Fruit fly (Drosophila melanogaster): Measurements from ENCODE around the gene hiw.
A peak's percentile ranks its signal among the peaks of the same experiment; 100 is the strongest.

The hiw gene

DNA sequence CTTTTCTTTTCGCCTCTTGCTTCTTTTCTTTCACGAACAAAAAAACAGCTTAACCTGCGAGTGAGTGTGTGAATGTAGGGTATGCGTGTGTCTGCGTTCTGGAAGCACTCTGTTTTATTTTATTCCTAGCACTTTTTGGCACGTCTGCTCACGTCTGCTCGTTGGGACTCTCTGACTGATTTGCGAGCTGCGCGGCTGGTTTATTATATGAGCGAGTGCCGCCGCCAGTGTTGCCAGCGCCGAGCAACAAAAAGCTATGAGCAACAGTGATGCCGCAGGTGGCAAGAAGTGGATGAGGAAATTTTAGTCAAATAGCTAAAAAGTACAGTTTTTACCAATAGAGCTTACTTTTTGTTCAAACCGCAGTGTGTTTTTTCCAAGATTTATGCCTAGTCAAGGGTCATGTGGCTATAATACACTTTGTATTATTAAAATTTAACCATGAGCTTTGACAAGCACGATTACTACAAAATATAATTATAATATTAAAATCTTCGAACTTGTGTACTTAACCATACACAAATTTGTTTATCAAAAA is 12.9 kb upstream of the hiw start, which contains the start of gene Lsd-2 (continued):
- TF ChIP-seq Hr78 (GFP tag; optimal IDR thresholded peaks at IDR 0.05) (no peak), bsh (GFP tag; optimal IDR thresholded peaks at IDR 0.05) (no peak), B-H2 (GFP tag; optimal IDR thresholded peaks at IDR 0.05) (peak; percentile 56), dan (GFP tag; IDR thresholded peaks at IDR 0.05) (no peak), gsb-n (tag; optimal IDR thresholded peaks at IDR 0.05) (no peak), CG15696 (tag; optimal IDR thresholded peaks at IDR 0.05) (peak; percentile 29), oc (tag; optimal IDR thresholded peaks at IDR 0.05) (peak; percentile 38), CG12391 (tag; optimal IDR thresholded peaks at IDR 0.05) (peak; percentile 16), mld (GFP tag; IDR thresholded peaks at IDR 0.05; ENCODE audit: partially characterized antibody) (no peak), CG10543 (GFP tag; optimal IDR thresholded peaks at IDR 0.05) (peak; percentile 58), aop (GFP tag; IDR thresholded peaks at IDR 0.05) (no peak), esg (GFP tag; conservative IDR thresholded peaks at IDR 0.05) (no peak), CG7963 (GFP tag; IDR thresholded peaks at IDR 0.05; ENCODE audit: partially characterized antibody) (no peak), pros (GFP tag; optimal IDR thresholded peaks at IDR 0.05) (no peak), Gsc (GFP tag; IDR thresholded peaks at IDR 0.05) (no peak), CG12299 (tag; optimal IDR thresholded peaks at IDR 0.05) (no peak), ssp (GFP tag; IDR thresholded peaks at IDR 0.05) (no peak), CG13624 (GFP tag; optimal IDR thresholded peaks at IDR 0.05) (peak; percentile 55), CG11093 (GFP tag; IDR thresholded peaks at IDR 0.05) (no peak), Asciz (GFP tag; optimal IDR thresholded peaks at IDR 0.05) (no peak), H2.0 (GFP tag; IDR thresholded peaks at IDR 0.05) (no peak), cwo (GFP tag; optimal IDR thresholded peaks at IDR 0.05) (peak; percentile 1), BEAF-32 (GFP tag; optimal IDR thresholded peaks at IDR 0.05) (no peak), trh (GFP tag; optimal IDR thresholded peaks at IDR 0.05) (no peak), tup (GFP tag; optimal IDR thresholded peaks at IDR 0.05) (no peak), CG14860 (GFP tag; IDR thresholded peaks at IDR 0.05; ENCODE audit: partially characterized antibody) (no peak), psq (GFP tag; optimal IDR thresholded peaks at IDR 0.05) (peak; percentile 51), CG7786 (GFP tag; optimal IDR thresholded peaks at IDR 0.05) (peak; percentile 5), row (GFP tag; IDR thresholded peaks at IDR 0.05) (peak; percentile 88), GATAe (GFP tag; conservative IDR thresholded peaks at IDR 0.05) (no peak), mam (GFP tag; optimal IDR thresholded peaks at IDR 0.05) (peak; percentile 27), scrt (GFP tag; optimal IDR thresholded peaks at IDR 0.05) (no peak), z (GFP tag; IDR thresholded peaks at IDR 0.05) (0 out of 3 replicates have a peak, but pooled peaks have one; percentile 18), Awh (GFP tag; IDR thresholded peaks at IDR 0.05) (0 out of 2 replicates have a peak, but pooled peaks have one; percentile 46), CG2678 (tag; optimal IDR thresholded peaks at IDR 0.05) (peak; percentile 53), HLH4C (GFP tag; IDR thresholded peaks at IDR 0.05; ENCODE audit: partially characterized antibody) (no peak), slbo (GFP tag; IDR thresholded peaks at IDR 0.05) (peak; percentile 48; the same call in 1 of the 2 replicates), CG17361 (GFP tag; IDR thresholded peaks at IDR 0.05) (no peak), CG3163 (GFP tag; optimal IDR thresholded peaks at IDR 0.05) (peak; percentile 61), CG15011 (GFP tag; optimal IDR thresholded peaks at IDR 0.05) (no peak), bbx (GFP tag; IDR thresholded peaks at IDR 0.05; ENCODE audit: partially characterized antibody) (peak; percentile 60; the same call in 1 of the 2 replicates), CG34224 (GFP tag; IDR thresholded peaks at IDR 0.05; ENCODE audit: partially characterized antibody) (0 out of 3 replicates have a peak, but pooled peaks have one; percentile 22), Taf1 (GFP tag; IDR thresholded peaks at IDR 0.05) (no peak), CG12104 (GFP tag; optimal IDR thresholded peaks at IDR 0.05) (no peak), CG12769 (tag; optimal IDR thresholded peaks at IDR 0.05) (peak; percentile 74), knrl (GFP tag; IDR thresholded peaks at IDR 0.05; ENCODE audit: partially characterized antibody) (no peak), CG2120 (GFP tag; optimal IDR thresholded peaks at IDR 0.05) (peak; percentile 38), Sry-β (GFP tag; optimal IDR thresholded peaks at IDR 0.05) (peak; percentile 96), CoRest (tag; optimal IDR thresholded peaks at IDR 0.05) (peak; percentile 43)
